Worm (Caenorhabditis elegans): ENCODE data around the gene lips-17.

lips-17 gene

DNA sequence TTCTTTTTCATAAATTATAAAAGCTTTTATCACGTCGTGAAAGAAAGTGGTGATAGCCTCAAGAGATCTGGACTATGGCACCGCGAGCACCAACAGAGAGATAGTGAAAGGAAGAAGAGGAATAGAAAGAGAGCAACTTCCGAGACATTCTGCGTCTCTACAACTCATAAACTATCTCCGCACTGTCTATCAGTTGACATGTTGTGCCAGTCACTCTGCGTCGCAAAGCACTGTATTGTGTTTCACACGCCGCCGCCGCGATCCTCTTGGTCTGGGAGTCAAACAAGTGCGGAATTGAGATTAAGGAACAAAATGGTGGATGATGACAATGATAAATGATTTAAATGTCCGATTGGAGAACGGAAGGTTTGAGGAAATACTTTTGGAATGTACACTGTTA lies 15.4 kb downstream of the lips-17 start:
- TF ChIP-seq elt-2 (tag; optimal IDR thresholded peaks at IDR 0.05) (peak; percentile 76), snpc-4 (tag; optimal IDR thresholded peaks at IDR 0.05) (no peak), pha-4 (tag; optimal IDR thresholded peaks at IDR 0.05) (peak; percentile 70), pqm-1 (tag; optimal IDR thresholded peaks at IDR 0.05) (peak; percentile 38), nfya-1 (tag; optimal IDR thresholded peaks at IDR 0.05; ENCODE audit: insufficient read depth) (peak; percentile 7), fkh-10 (GFP tag; optimal IDR thresholded peaks at IDR 0.05) (no peak), jun-1 (tag; optimal IDR thresholded peaks at IDR 0.05) (peak; percentile 43), hmg-11 (tag; optimal IDR thresholded peaks at IDR 0.05) (no peak)

DNA sequence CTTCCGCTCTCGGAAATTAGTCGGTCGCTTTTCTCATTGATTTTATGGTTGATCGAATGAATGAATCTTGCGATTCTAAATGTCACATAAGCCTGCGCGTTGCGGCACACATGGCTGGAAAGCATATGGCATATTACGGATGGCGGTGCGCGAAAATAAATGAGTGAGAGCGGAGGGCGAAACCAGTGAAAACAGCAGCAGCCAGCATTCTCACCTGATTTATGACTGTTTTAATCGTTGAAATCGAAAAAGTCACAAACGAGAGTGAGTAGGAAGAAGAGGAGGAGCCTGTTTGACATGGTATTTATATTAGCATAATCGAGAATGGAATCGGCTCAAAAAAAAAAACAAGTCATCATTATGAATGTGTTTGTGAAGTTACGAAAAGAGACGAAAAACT lies 16.2 kb downstream of the lips-17 start:
- TF ChIP-seq unc-39 (tag; optimal IDR thresholded peaks at IDR 0.05), result no peak
- no peak for TF ChIP-seq nfya-1 (tag; optimal IDR thresholded peaks at IDR 0.05; ENCODE audit: insufficient read depth)

DNA sequence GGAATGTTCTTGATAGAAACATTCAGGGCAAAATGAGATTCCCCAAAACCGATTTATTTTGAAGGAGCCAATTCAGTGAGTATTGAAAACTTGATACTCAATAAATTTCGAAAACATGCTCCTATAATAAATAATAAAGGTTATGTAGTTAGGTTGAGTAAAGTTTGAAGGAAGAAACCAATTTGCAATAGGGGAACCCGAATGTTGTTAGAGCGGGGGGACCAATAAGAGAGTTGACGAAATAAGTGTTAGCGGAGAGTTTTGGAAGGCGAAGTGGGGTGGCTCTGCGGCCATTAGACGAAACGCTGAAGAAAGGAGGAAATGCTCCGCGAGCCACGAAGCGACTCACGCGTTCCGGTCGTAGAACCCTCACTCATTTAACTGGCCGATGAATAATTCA lies 16.9 kb downstream of the lips-17 start:
- TF ChIP-seq ztf-11 (tag; optimal IDR thresholded peaks at IDR 0.05) (no peak), nfya-1 (tag; optimal IDR thresholded peaks at IDR 0.05; ENCODE audit: insufficient read depth) (peak; percentile 33)

DNA sequence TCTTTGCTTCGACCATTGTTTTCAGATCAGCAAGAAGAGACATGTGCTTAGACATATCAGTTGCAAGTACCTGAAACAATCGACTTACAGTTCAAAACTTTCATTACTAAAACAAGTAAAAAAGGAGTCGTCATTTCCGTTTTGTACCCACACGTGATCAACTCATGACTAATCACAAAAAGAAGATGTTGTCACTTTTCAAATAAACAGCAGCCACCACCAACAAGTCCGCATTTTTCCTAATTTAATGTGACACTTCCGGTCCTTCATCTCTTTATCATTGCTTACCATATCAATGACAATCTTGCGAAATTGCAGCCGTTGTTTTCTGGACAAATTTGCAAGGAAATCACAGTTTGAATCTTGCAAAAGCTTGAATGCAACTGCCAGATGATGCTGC lies 20.6 kb downstream of the lips-17 start:
- TF ChIP-seq daf-12 (tag; optimal IDR thresholded peaks at IDR 0.05) (no peak), nhr-43 (tag; optimal IDR thresholded peaks at IDR 0.05; ENCODE audit: poor library complexity, severe bottlenecking) (peak; percentile 5), nhr-25 (tag; optimal IDR thresholded peaks at IDR 0.05) (peak; percentile 20)

DNA sequence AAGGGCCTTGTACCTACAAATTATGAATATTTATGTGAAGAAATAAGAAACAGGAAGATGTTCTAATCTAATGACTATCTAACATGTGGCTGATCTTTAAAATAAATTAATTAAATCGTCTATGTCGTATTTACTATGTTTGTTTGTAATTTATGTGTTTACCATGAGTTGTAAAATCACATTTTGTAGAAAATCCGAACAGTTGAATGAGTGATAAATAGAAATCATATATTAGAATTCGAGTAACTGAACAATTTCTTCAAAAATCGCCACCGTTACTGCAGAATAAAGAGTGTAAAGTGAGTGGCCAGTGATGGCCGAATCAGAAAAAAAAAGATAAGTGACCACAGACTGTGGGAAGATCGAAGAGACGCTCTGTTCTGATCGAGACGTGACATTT lies 22.0 kb downstream of the lips-17 start:
- no peak for TF ChIP-seq nhr-28 (tag; optimal IDR thresholded peaks at IDR 0.05)
- TF ChIP-seq nhr-25 (tag; optimal IDR thresholded peaks at IDR 0.05), result no peak
- no peak for TF ChIP-seq jun-1 (tag; optimal IDR thresholded peaks at IDR 0.05)
- TF ChIP-seq mdl-1 (tag; optimal IDR thresholded peaks at IDR 0.05), result no peak
- no peak for TF ChIP-seq nhr-76 (tag; optimal IDR thresholded peaks at IDR 0.05)
- TF ChIP-seq daf-12 (tag; optimal IDR thresholded peaks at IDR 0.05), result no peak
- TF ChIP-seq nhr-23 (tag; optimal IDR thresholded peaks at IDR 0.05), result no peak

DNA sequence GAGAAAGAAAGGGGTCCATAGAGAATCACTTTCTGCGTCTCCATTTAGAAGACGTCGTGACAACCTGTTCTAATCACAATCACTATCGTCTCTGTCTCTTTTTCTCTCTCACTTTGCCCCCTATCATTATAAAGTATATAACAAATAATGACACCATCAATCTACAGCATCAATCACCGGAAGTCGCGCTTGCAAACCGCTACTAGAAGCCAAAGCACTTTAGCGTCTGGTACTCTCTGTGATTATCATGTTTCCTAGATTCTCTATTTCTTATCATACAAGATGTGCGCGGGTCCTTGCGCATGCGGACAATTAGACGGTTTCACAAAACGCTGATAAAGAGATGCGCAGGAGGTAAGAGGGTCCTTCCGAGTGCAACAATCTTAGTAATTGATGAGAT lies 23.1 kb downstream of the lips-17 start:
- TF ChIP-seq nhr-77 (tag; optimal IDR thresholded peaks at IDR 0.05), result peak; percentile 15
- TF ChIP-seq nhr-25 (tag; optimal IDR thresholded peaks at IDR 0.05), result peak; percentile 63
- no peak for TF ChIP-seq skn-1 (tag; optimal IDR thresholded peaks at IDR 0.05)
- TF ChIP-seq lsy-12 (tag; optimal IDR thresholded peaks at IDR 0.05), result no peak
- no peak for TF ChIP-seq jun-1 (tag; optimal IDR thresholded peaks at IDR 0.05)
- TF ChIP-seq ceh-16 (tag; optimal IDR thresholded peaks at IDR 0.05), result no peak
- TF ChIP-seq ceh-82 (tag; optimal IDR thresholded peaks at IDR 0.05), result no peak
- no peak for TF ChIP-seq eor-1 (tag; optimal IDR thresholded peaks at IDR 0.05)
- TF ChIP-seq pqm-1 (tag; optimal IDR thresholded peaks at IDR 0.05), result no peak
- TF ChIP-seq nhr-43 (tag; optimal IDR thresholded peaks at IDR 0.05; ENCODE audit: poor library complexity, severe bottlenecking), result peak; percentile 88
- no peak for TF ChIP-seq nhr-28 (tag; optimal IDR thresholded peaks at IDR 0.05)
- no peak for TF ChIP-seq egl-5 (tag; optimal IDR thresholded peaks at IDR 0.05)
- TF ChIP-seq R02D3.7 (tag; optimal IDR thresholded peaks at IDR 0.05), result peak; percentile 11
- no peak for TF ChIP-seq ceh-9 (tag; optimal IDR thresholded peaks at IDR 0.05)
- no peak for TF ChIP-seq fkh-2 (tag; optimal IDR thresholded peaks at IDR 0.05)
- no peak for TF ChIP-seq aly-2 (tag; optimal IDR thresholded peaks at IDR 0.05)
- no peak for TF ChIP-seq tbx-2 (tag; optimal IDR thresholded peaks at IDR 0.05)
- TF ChIP-seq snpc-4 (tag; optimal IDR thresholded peaks at IDR 0.05), result no peak
- no peak for TF ChIP-seq elt-2 (tag; optimal IDR thresholded peaks at IDR 0.05)
- no peak for TF ChIP-seq ztf-11 (tag; optimal IDR thresholded peaks at IDR 0.05)
- TF ChIP-seq nhr-23 (tag; optimal IDR thresholded peaks at IDR 0.05), result peak; percentile 90
- no peak for TF ChIP-seq fkh-10 (GFP tag; optimal IDR thresholded peaks at IDR 0.05)
- no peak for TF ChIP-seq unc-39 (tag; optimal IDR thresholded peaks at IDR 0.05)
- no peak for TF ChIP-seq mdl-1 (tag; optimal IDR thresholded peaks at IDR 0.05)
- no peak for TF ChIP-seq elt-1 (tag; optimal IDR thresholded peaks at IDR 0.05)
- no peak for TF ChIP-seq ama-1 (optimal IDR thresholded peaks at IDR 0.05)
- TF ChIP-seq nhr-67 (tag; optimal IDR thresholded peaks at IDR 0.05), result no peak
- peak; percentile 27 for TF ChIP-seq ceh-28 (tag; optimal IDR thresholded peaks at IDR 0.05)
- peak; percentile 3 for TF ChIP-seq lin-15B (tag; optimal IDR thresholded peaks at IDR 0.05)
- no peak for TF ChIP-seq daf-12 (tag; optimal IDR thresholded peaks at IDR 0.05)
- no peak for TF ChIP-seq zag-1 (tag; optimal IDR thresholded peaks at IDR 0.05)
- TF ChIP-seq fos-1 (tag; optimal IDR thresholded peaks at IDR 0.05), result no peak
- TF ChIP-seq elt-3 (tag; optimal IDR thresholded peaks at IDR 0.05), result peak in 2 of 3 experiments; percentile 35 to 95
- TF ChIP-seq ztf-4 (tag; optimal IDR thresholded peaks at IDR 0.05), result no peak
- TF ChIP-seq ZK546.5 (tag; optimal IDR thresholded peaks at IDR 0.05), result no peak
- no peak for TF ChIP-seq nhr-11 (tag; optimal IDR thresholded peaks at IDR 0.05)
- no peak for TF ChIP-seq nhr-12 (tag; optimal IDR thresholded peaks at IDR 0.05)
- TF ChIP-seq unc-62 (GFP tag; optimal IDR thresholded peaks at IDR 0.05), result peak; percentile 52

Data from whole organism, L3 larva.